Worm (Caenorhabditis elegans) whole organism, L1 larva: ENCODE data around the gene F53C3.4.

Source experiments
- Y116A8C.19 ChIP-seq: sonication (generic microtip); optimal IDR thresholded peaks from 2 replicates; lab custom pipeline; 2016; ENCODE audit warnings: missing compliant biosample characterization, missing genetic modification characterization, borderline replicate concordance
- aha-1 ChIP-seq: fragments of 150-350 bp; optimal IDR thresholded peaks from 2 replicates; lab custom pipeline; 2014; ENCODE audit warnings: missing biosample characterization, missing genetic modification characterization
- aly-2 ChIP-seq: fragments of 150-350 bp; optimal IDR thresholded peaks from 2 replicates; lab custom pipeline; 2014; ENCODE audit warnings: missing biosample characterization, missing genetic modification characterization
- ama-1 ChIP-seq: fragments of 150-350 bp; optimal IDR thresholded peaks from 2 replicates; lab custom pipeline; 2014
- blmp-1 ChIP-seq: fragments of 150-350 bp; optimal IDR thresholded peaks from 2 replicates; lab custom pipeline; 2014; ENCODE audit warnings: missing biosample characterization, missing genetic modification characterization
- ceh-63 ChIP-seq: fragments of 200-800 bp; sonication (Bioruptor generic); optimal IDR thresholded peaks from 2 replicates; lab custom pipeline; 2018; ENCODE audit warnings: mild to moderate bottlenecking, missing genetic modification characterization, missing compliant biosample characterization
- ceh-8 ChIP-seq: fragments of 200-800 bp; sonication (Bioruptor generic); optimal IDR thresholded peaks from 2 replicates; lab custom pipeline; 2018; ENCODE audit warnings: mild to moderate bottlenecking, missing genetic modification characterization, moderate library complexity, missing compliant biosample characterization
- ceh-90 ChIP-seq: sonication (generic microtip); optimal IDR thresholded peaks from 2 replicates; lab custom pipeline; 2016; ENCODE audit warnings: missing genetic modification characterization, missing compliant biosample characterization
- dpl-1 ChIP-seq, 3 experiments: fragments of 150-350 bp in 2 of 3; sonication (generic microtip) in 1 of 3; optimal IDR thresholded peaks; 2 replicates each; lab custom pipeline; 2014 to 2017; ENCODE audit warnings: missing biosample characterization in 3 of 3, missing genetic modification characterization in 3 of 3, missing genetic modification reagents in 3 of 3
- efl-1 ChIP-seq, 4 experiments: fragments of 150-350 bp; optimal IDR thresholded peaks in 3 of 4; peaks in 1 of 4; 1 replicate in 1 of 4; 2 replicates in 3 of 4; lab custom pipeline; 2014; ENCODE audit warnings: missing biosample characterization in 2 of 4, missing genetic modification characterization in 2 of 4, missing genetic modification reagents in 2 of 4
- fkh-10 ChIP-seq: sonication (generic microtip); optimal IDR thresholded peaks from 2 replicates; lab custom pipeline; 2017; ENCODE audit warnings: missing biosample characterization, missing genetic modification reagents, missing genetic modification characterization
- fos-1 ChIP-seq: fragments of 150-350 bp; optimal IDR thresholded peaks from 2 replicates; lab custom pipeline; 2014; ENCODE audit warnings: missing biosample characterization, missing genetic modification characterization
- hpl-2 ChIP-seq: fragments of 150-350 bp; optimal IDR thresholded peaks from 2 replicates; lab custom pipeline; 2014; ENCODE audit warnings: missing biosample characterization, missing genetic modification reagents, missing genetic modification characterization
- irx-1 ChIP-seq: sonication (generic microtip); optimal IDR thresholded peaks from 2 replicates; lab custom pipeline; 2016; ENCODE audit warnings: missing genetic modification characterization, missing compliant biosample characterization
- mab-9 ChIP-seq: fragments of 200-800 bp; sonication (Bioruptor generic); IDR thresholded peaks from 2 replicates; pipeline ENCODE4 v1.3.6; 2022; ENCODE audit warnings: missing genetic modification reagents, missing genetic modification characterization, missing compliant biosample characterization
- mep-1 ChIP-seq: fragments of 150-350 bp; optimal IDR thresholded peaks from 2 replicates; lab custom pipeline; 2014; ENCODE audit warnings: missing biosample characterization, missing genetic modification characterization
- nhr-11 ChIP-seq: fragments of 150-350 bp; optimal IDR thresholded peaks from 2 replicates; lab custom pipeline; 2014; ENCODE audit warnings: missing biosample characterization, missing genetic modification characterization
- nhr-12 ChIP-seq: sonication (generic microtip); optimal IDR thresholded peaks from 2 replicates; lab custom pipeline; 2017; ENCODE audit warnings: missing biosample characterization, missing genetic modification characterization
- nhr-20 ChIP-seq: sonication (generic microtip); optimal IDR thresholded peaks from 2 replicates; lab custom pipeline; 2016; ENCODE audit warnings: mild to moderate bottlenecking, missing genetic modification characterization, missing compliant biosample characterization
- nhr-71 ChIP-seq: sonication (generic microtip); optimal IDR thresholded peaks from 2 replicates; lab custom pipeline; 2016; ENCODE audit warnings: mild to moderate bottlenecking, missing genetic modification characterization, moderate library complexity, missing compliant biosample characterization
- nhr-77 ChIP-seq: fragments of 150-350 bp; optimal IDR thresholded peaks from 2 replicates; lab custom pipeline; 2014; ENCODE audit warnings: missing biosample characterization, missing genetic modification characterization
- nhr-85 ChIP-seq: sonication (generic microtip); peaks from one replicate; lab custom pipeline; 2016; ENCODE audit warnings: missing genetic modification characterization, inconsistent platforms, missing compliant biosample characterization
- rnt-1 ChIP-seq: sonication (generic microtip); optimal IDR thresholded peaks from 2 replicates; lab custom pipeline; 2016; ENCODE audit warnings: mild to moderate bottlenecking, missing genetic modification characterization, moderate library complexity, missing compliant biosample characterization
- sup-37 ChIP-seq: fragments of 200-800 bp; sonication (Bioruptor generic); optimal IDR thresholded peaks from 2 replicates; lab custom pipeline; 2018; ENCODE audit warnings: mild to moderate bottlenecking, missing genetic modification characterization, missing compliant biosample characterization
- swsn-7 ChIP-seq: sonication (generic microtip); optimal IDR thresholded peaks from 2 replicates; lab custom pipeline; 2016; ENCODE audit warnings: missing genetic modification characterization, missing compliant biosample characterization
- tbx-2 ChIP-seq: sonication (generic microtip); optimal IDR thresholded peaks from 2 replicates; lab custom pipeline; 2016; ENCODE audit warnings: missing genetic modification characterization, missing compliant biosample characterization
- unc-130 ChIP-seq: fragments of 150-350 bp; optimal IDR thresholded peaks from 2 replicates; lab custom pipeline; 2017; ENCODE audit warnings: missing biosample characterization, missing genetic modification characterization, inconsistent platforms
- unc-98 ChIP-seq: fragments of 200-800 bp; sonication (Bioruptor generic); IDR thresholded peaks from 2 replicates; pipeline ENCODE4 v1.3.6; 2022; ENCODE audit warnings: missing genetic modification characterization, missing compliant biosample characterization
- xbp-1 ChIP-seq: sonication (generic microtip); optimal IDR thresholded peaks from 2 replicates; lab custom pipeline; 2016; ENCODE audit warnings: missing genetic modification characterization, missing compliant biosample characterization
- ztf-11 ChIP-seq, 2 experiments: sonication (generic microtip); optimal IDR thresholded peaks; 2 replicates each; lab custom pipeline; 2016 to 2017; ENCODE audit warnings: missing genetic modification characterization in 2 of 2, missing biosample characterization in 1 of 2, missing compliant biosample characterization in 1 of 2

Gene F53C3.4

ce11 chrII:3901108-3901507 lies at the start of gene F53C3.4:
Gene F53C3.4, plus strand, starts transcription at chrII:3901408.
- TF ChIP-seq ztf-11 (tag; optimal IDR thresholded peaks at IDR 0.05; lab: Kevin White, UChicago) (no peak), mep-1 (tag; lab: Kevin White, UChicago) (no peak), dpl-1 (GFP tag; optimal IDR thresholded peaks at IDR 0.05; lab: Kevin White, UChicago) (no peak), ceh-8 (no peak), tbx-2 (tag; lab: Kevin White, UChicago) (no peak), fos-1 (tag; lab: Kevin White, UChicago) (no peak), nhr-11 (tag; lab: Kevin White, UChicago) (no peak), rnt-1 (tag; lab: Kevin White, UChicago) (no peak)

ce11 chrII:3852654-3853053 lies 48.6 kb upstream of the F53C3.4 start, which contains the start of gene nhr-257:
Gene nhr-257, plus strand, starts transcription at chrII:3852954.
- TF ChIP-seq nhr-85: peak; percentile 49
- TF ChIP-seq mab-9 (GFP tag; lab: Robert Waterston, UW): no peak

- TF ChIP-seq nhr-71 (tag; lab: Kevin White, UChicago) (no peak), sup-37 (no peak), Y116A8C.19 (tag; lab: Kevin White, UChicago) (no peak), ceh-63 (GFP tag; lab: Kevin White, UChicago) (no peak), aly-2 (tag; lab: Kevin White, UChicago) (no peak), efl-1 (optimal IDR thresholded peaks at IDR 0.05; lab: Kevin White, UChicago) (no peak), efl-1 (GFP tag; optimal IDR thresholded peaks at IDR 0.05 in 1 of 2; lab: Kevin White, UChicago) (peak in 1 of 2 experiments; percentile 61), nhr-12 (tag; lab: Kevin White, UChicago) (no peak)
- TF ChIP-seq, all 84 proteins: peak for 1
These were observed 40.4 kb upstream of the F53C3.4 start, which contains the start of gene oac-11 for ce11 chrII:3860826-3861225. Gene oac-11, minus strand, starts transcription at chrII:3860926.

ce11 chrII:3862053-3862452 lies 39.2 kb upstream of the F53C3.4 start:
- TF ChIP-seq unc-130: no peak

DNA sequence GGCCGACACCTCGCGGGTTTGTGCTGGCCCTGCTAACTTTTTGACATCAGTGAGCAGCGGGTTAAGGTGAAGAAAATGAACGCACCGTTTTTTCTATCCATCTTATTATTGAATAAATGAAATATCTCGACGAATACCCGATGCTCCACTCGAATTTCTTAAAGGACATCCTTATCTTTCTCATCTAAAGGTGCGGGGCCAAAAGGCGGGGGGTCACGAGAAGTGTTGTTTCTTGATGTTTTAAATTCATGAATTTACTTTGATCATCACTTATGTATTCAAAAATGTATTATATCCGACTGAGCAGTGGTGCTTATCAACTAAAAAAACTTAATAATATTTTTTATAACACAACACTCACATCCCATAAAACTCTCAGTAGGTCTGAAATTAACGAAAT lies 36.6 kb upstream of the F53C3.4 start, which contains the start of gene nhr-261:
Gene nhr-261, minus strand, starts transcription at position 101 of the 400 bp plus-strand sequence.
- no peak for TF ChIP-seq ceh-90
- no peak for TF ChIP-seq swsn-7 (tag; lab: Kevin White, UChicago)
- TF ChIP-seq unc-98 (GFP tag; lab: Robert Waterston, UW): no peak
- TF ChIP-seq nhr-71 (tag; lab: Kevin White, UChicago): no peak
- no peak for TF ChIP-seq aly-2 (tag; lab: Kevin White, UChicago)
- no peak for TF ChIP-seq ama-1 (lab: Kevin White, UChicago)
- TF ChIP-seq xbp-1: no peak
- TF ChIP-seq irx-1 (tag; lab: Kevin White, UChicago): no peak
- TF ChIP-seq mab-9 (GFP tag; lab: Robert Waterston, UW): no peak
- no peak for TF ChIP-seq fkh-10
- TF ChIP-seq nhr-11 (tag; lab: Kevin White, UChicago): no peak
- no peak for TF ChIP-seq rnt-1 (tag; lab: Kevin White, UChicago)
- no peak for TF ChIP-seq nhr-20

- TF ChIP-seq nhr-77 (tag; lab: Kevin White, UChicago) (no peak), ztf-11 (tag; optimal IDR thresholded peaks at IDR 0.05; lab: Kevin White, UChicago) (no peak), aha-1 (tag; lab: Kevin White, UChicago) (no peak), nhr-20 (no peak), blmp-1 (tag; lab: Kevin White, UChicago) (no peak), ceh-8 (no peak), ceh-90 (no peak), hpl-2 (GFP tag; lab: Kevin White, UChicago) (no peak)
These were observed 31.6 kb upstream of the F53C3.4 start, which contains the start of gene oac-10 for ce11 chrII:3869601-3870000. Gene oac-10, plus strand, starts transcription at chrII:3869901.

- no peak for TF ChIP-seq hpl-2 (GFP tag; lab: Kevin White, UChicago)
These were observed 24.1 kb upstream of the F53C3.4 start, which contains the start of gene nep-3 for ce11 chrII:3877127-3877526. Gene nep-3, minus strand, starts transcription at chrII:3877227.
